Fruit fly (Drosophila melanogaster): ENCODE data around the gene CG3795.

dm6 chrX:1686305-1686704, 23.7 kb downstream of the CG3795 start, which contains the start of gene b6:
- TF ChIP-seq pan (optimal IDR thresholded peaks at IDR 0.05): no peak
- no peak for TF ChIP-seq CG32264 (GFP tag; optimal IDR thresholded peaks at IDR 0.05)
- no peak for TF ChIP-seq OdsH (GFP tag; optimal IDR thresholded peaks at IDR 0.05)
- no peak for TF ChIP-seq Dfd (GFP tag; optimal IDR thresholded peaks at IDR 0.05)
